Worm (Caenorhabditis elegans): Measurements from ENCODE around the gene F49F1.5.

ce11 chrIV:4139022-4139421 lies 18.8 kb upstream of the F49F1.5 start, which contains the start of gene F49F1.10:
- TF ChIP-seq him-1 (tag; optimal IDR thresholded peaks at IDR 0.05) (no peak), dao-5 (tag; optimal IDR thresholded peaks at IDR 0.05) (no peak), W03F9.2 (tag; optimal IDR thresholded peaks at IDR 0.05) (no peak)
